Worm (Caenorhabditis elegans): ENCODE measurements around the gene F26G1.3.

DNA sequence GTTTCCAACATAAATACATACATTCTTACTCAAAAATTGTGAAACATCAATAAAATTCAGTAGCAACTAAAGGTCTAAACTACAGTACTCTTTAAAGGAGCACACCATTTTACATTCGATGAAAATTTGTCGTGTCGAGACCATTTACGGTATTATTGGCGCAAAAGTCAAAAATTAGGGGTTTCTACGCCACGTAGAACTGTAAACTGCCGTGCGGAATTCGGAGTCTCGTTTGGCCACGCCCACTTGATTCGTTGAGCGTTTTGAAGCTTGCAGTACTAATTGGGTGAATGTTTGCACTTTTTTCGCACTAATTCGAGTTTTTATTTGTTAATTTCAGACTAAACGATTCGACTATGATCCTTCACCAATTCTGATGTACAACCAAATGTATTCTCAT lies 32.1 kb downstream of the F26G1.3 start:
- TF ChIP-seq pes-1 (GFP tag; IDR thresholded peaks at IDR 0.05), result no peak
- TF ChIP-seq flt-1 (GFP tag; IDR thresholded peaks at IDR 0.05), result no peak
- no peak for TF ChIP-seq hmg-4 (GFP tag; optimal IDR thresholded peaks at IDR 0.05)
- no peak for TF ChIP-seq ama-1 (optimal IDR thresholded peaks at IDR 0.05)
- TF ChIP-seq tbx-11 (GFP tag; IDR thresholded peaks at IDR 0.05), result no peak
- TF ChIP-seq hnd-1 (tag; optimal IDR thresholded peaks at IDR 0.05), result no peak
- TF ChIP-seq scrt-1 (GFP tag; IDR thresholded peaks at IDR 0.05), result no peak
- no peak for TF ChIP-seq tra-4 (tag; optimal IDR thresholded peaks at IDR 0.05)
- no peak for TF ChIP-seq B0310.2 (tag; optimal IDR thresholded peaks at IDR 0.05)
- TF ChIP-seq ceh-36 (tag; optimal IDR thresholded peaks at IDR 0.05), result no peak
- TF ChIP-seq ets-7 (tag; optimal IDR thresholded peaks at IDR 0.05), result no peak
